Fruit fly (Drosophila melanogaster): ENCODE results near the gene Ttc19.

The Ttc19 gene

dm6 chr2L:19078928-19079327 is 34.0 kb upstream of the Ttc19 start, which contains the start of gene CG10700:
TSS of gene CG10700 (minus strand) at chr2L:19079028.
- no peak for TF ChIP-seq Pif1B (GFP tag; optimal IDR thresholded peaks at IDR 0.05)
- TF ChIP-seq Snoo (tag; optimal IDR thresholded peaks at IDR 0.05): no peak
- TF ChIP-seq Pif1A (GFP tag; optimal IDR thresholded peaks at IDR 0.05): no peak
- no peak for TF ChIP-seq Ets98B (GFP tag; IDR thresholded peaks at IDR 0.05)
- no peak for TF ChIP-seq D1 (tag; optimal IDR thresholded peaks at IDR 0.05)
- TF ChIP-seq CG13204 (GFP tag; optimal IDR thresholded peaks at IDR 0.05): no peak
- TF ChIP-seq CG15710 (tag; optimal IDR thresholded peaks at IDR 0.05): no peak
- TF ChIP-seq EcR (GFP tag; optimal IDR thresholded peaks at IDR 0.05): no peak
- TF ChIP-seq CG10348 (GFP tag; IDR thresholded peaks at IDR 0.05): no peak
- TF ChIP-seq CG17806 (tag; optimal IDR thresholded peaks at IDR 0.05): no peak
- TF ChIP-seq CG14655 (GFP tag; optimal IDR thresholded peaks at IDR 0.05): no peak
- TF ChIP-seq CG8301 (tag; optimal IDR thresholded peaks at IDR 0.05): no peak
- no peak for TF ChIP-seq CG4496 (GFP tag; IDR thresholded peaks at IDR 0.05)
- no peak for TF ChIP-seq CG9948 (tag; optimal IDR thresholded peaks at IDR 0.05)
- no peak for TF ChIP-seq gl (tag; optimal IDR thresholded peaks at IDR 0.05)
- TF ChIP-seq CG32121 (GFP tag; IDR thresholded peaks at IDR 0.05): no peak
- TF ChIP-seq CG12605 (GFP tag; IDR thresholded peaks at IDR 0.05): no peak

- TF ChIP-seq CG14655 (GFP tag; optimal IDR thresholded peaks at IDR 0.05): no peak
These were observed 29.3 kb upstream of the Ttc19 start, which contains the start of gene CG17572 for dm6 chr2L:19074099-19074828. TSS of gene CG17572 (minus strand) at chr2L:19074149.

- no peak for TF ChIP-seq Snoo (tag; optimal IDR thresholded peaks at IDR 0.05)
- no peak for TF ChIP-seq fd96Ca (GFP tag; IDR thresholded peaks at IDR 0.05)
- TF ChIP-seq Pif1A (GFP tag; optimal IDR thresholded peaks at IDR 0.05): no peak
- no peak for TF ChIP-seq CG13204 (GFP tag; optimal IDR thresholded peaks at IDR 0.05)
- no peak for TF ChIP-seq CG8301 (tag; optimal IDR thresholded peaks at IDR 0.05)
- TF ChIP-seq CG14655 (GFP tag; optimal IDR thresholded peaks at IDR 0.05): no peak
- no peak for TF ChIP-seq CG17806 (tag; optimal IDR thresholded peaks at IDR 0.05)
- TF ChIP-seq CG15710 (tag; optimal IDR thresholded peaks at IDR 0.05): no peak
- no peak for TF ChIP-seq CG4496 (GFP tag; IDR thresholded peaks at IDR 0.05)
- no peak for TF ChIP-seq EcR (GFP tag; optimal IDR thresholded peaks at IDR 0.05)
- TF ChIP-seq CG10348 (GFP tag; IDR thresholded peaks at IDR 0.05): no peak
- TF ChIP-seq rn (GFP tag; IDR thresholded peaks at IDR 0.05): no peak
- no peak for TF ChIP-seq CG12605 (GFP tag; IDR thresholded peaks at IDR 0.05)
- TF ChIP-seq CG8159 (tag; optimal IDR thresholded peaks at IDR 0.05): no peak
- no peak for TF ChIP-seq D1 (tag; optimal IDR thresholded peaks at IDR 0.05)
These were observed 26.8 kb upstream of the Ttc19 start for dm6 chr2L:19071713-19072112.

DNA sequence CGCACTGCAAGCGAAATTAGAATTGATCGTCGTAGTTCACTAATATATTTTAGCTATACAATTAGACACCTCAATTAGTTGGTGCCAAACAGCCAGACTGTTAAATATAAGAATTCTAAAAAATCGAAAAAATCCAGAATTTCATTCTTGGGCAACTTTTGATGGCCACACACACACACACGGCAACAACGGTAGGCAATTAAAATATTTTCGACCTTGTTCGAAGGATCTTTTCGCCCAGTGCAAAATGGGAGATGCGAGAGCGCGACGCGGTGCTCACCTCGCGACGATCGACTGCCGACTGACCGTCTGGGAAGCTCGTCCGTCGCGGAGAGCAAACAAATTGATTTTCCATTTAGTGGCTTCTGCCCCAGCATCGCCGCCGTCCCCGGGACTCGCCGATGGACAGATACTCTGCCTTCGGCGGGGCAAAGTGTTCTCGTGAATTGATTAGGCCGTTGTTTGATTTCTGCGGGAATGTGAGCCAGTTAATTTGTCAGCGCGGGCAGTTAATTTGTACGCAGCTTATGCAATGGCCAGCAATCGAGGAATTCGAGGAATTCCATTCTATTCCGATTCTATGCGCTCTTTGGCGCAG is 24.7 kb upstream of the Ttc19 start, which contains the start of gene CG10702:
Gene CG10702 (minus strand): TSS at position 304 of the 598 bp plus-strand sequence.
- peak; percentile 64; the same call in 2 of the 3 replicates for TF ChIP-seq fd96Ca (GFP tag; IDR thresholded peaks at IDR 0.05)
- no peak for TF ChIP-seq CG8301 (tag; optimal IDR thresholded peaks at IDR 0.05)

DNA sequence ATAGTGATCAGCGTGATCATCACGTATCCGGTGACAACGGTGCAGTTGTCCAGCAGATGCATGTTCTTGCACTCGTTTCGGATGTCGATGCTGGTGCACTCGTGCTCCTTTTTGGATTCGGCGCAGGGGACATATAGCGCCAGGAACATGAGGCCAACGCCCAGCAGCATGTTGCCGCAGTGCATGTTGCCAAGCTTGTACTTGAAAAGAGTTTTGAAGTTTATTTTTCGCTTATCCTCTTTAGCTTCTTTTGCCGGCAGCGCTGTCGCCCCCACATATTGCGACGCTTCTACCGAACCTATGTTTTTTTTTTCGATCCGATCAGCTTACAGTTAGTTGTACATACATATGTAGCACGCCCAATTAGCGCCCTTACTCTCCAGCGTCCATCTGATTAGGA is 23.4 kb upstream of the Ttc19 start:
- no peak for TF ChIP-seq EcR (GFP tag; optimal IDR thresholded peaks at IDR 0.05)
- TF ChIP-seq CG14655 (GFP tag; optimal IDR thresholded peaks at IDR 0.05): no peak
- no peak for TF ChIP-seq Ets98B (GFP tag; IDR thresholded peaks at IDR 0.05)
- no peak for TF ChIP-seq fd96Ca (GFP tag; IDR thresholded peaks at IDR 0.05)
- TF ChIP-seq rn (GFP tag; IDR thresholded peaks at IDR 0.05): no peak
- no peak for TF ChIP-seq CG12605 (GFP tag; IDR thresholded peaks at IDR 0.05)
- TF ChIP-seq CG8159 (tag; optimal IDR thresholded peaks at IDR 0.05): no peak
- no peak for TF ChIP-seq CG9948 (tag; optimal IDR thresholded peaks at IDR 0.05)
- TF ChIP-seq CG32121 (GFP tag; IDR thresholded peaks at IDR 0.05): no peak
- TF ChIP-seq CG17806 (tag; optimal IDR thresholded peaks at IDR 0.05): no peak
- TF ChIP-seq CG8301 (tag; optimal IDR thresholded peaks at IDR 0.05): no peak
- TF ChIP-seq CG34367 (tag; optimal IDR thresholded peaks at IDR 0.05): no peak
- TF ChIP-seq CG15710 (tag; optimal IDR thresholded peaks at IDR 0.05): no peak
- TF ChIP-seq gl (tag; optimal IDR thresholded peaks at IDR 0.05): no peak
- TF ChIP-seq Pif1A (GFP tag; optimal IDR thresholded peaks at IDR 0.05): no peak
- TF ChIP-seq CG13204 (GFP tag; optimal IDR thresholded peaks at IDR 0.05): no peak

DNA sequence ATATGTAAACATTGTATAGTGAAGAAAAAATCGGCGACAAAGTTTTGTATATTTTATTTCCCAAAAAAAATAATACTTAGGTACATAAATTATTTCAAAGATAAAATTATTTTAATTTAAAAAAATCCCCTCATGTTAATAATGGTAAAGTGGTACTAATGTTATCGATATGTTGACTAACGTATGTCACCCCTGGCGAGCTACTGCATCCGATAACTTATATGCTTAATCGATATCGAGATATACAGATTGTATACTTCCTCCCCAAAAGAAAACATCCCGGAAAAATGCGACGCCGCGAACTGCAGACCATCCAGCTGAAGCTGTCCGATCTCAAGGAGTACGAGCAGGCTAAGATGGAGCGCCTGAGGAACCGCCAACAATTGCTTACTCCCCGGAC is 19.8 kb upstream of the Ttc19 start, which contains the start of gene CG17343:
Gene CG17343 (plus strand): TSS at position 224 of the 400 bp plus-strand sequence.
- TF ChIP-seq CG34367 (tag; optimal IDR thresholded peaks at IDR 0.05) (no peak), CG15710 (tag; optimal IDR thresholded peaks at IDR 0.05) (no peak), EcR (GFP tag; optimal IDR thresholded peaks at IDR 0.05) (no peak), CG14655 (GFP tag; optimal IDR thresholded peaks at IDR 0.05) (no peak), CG8301 (tag; optimal IDR thresholded peaks at IDR 0.05) (no peak), D1 (tag; optimal IDR thresholded peaks at IDR 0.05) (no peak), CG8159 (tag; optimal IDR thresholded peaks at IDR 0.05) (no peak), gl (tag; optimal IDR thresholded peaks at IDR 0.05) (no peak), Ets98B (GFP tag; IDR thresholded peaks at IDR 0.05) (no peak), CG32121 (GFP tag; IDR thresholded peaks at IDR 0.05) (no peak), fd96Ca (GFP tag; IDR thresholded peaks at IDR 0.05) (no peak), rn (GFP tag; IDR thresholded peaks at IDR 0.05) (no peak)
